Worm (Caenorhabditis elegans): ENCODE results near the gene Y11D7A.3.

DNA sequence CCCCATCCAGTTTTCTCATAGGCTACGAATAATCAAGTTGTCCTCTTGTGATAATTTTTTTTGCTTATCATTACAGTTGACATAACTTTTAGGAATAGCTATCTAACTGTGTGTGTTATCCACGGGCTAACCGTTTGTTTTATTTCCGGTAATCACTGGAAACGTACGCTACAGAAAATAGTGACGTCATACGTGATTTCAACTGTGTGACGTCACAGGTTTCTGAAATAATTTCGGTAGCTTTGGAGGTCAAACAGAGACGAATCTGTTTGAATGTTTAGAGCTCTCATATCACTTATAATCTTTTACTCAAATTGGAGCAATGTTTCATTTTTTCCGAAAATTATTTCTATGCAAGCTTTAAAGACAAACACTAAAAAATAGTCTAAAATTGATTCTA, 24.0 kb downstream of the Y11D7A.3 start:
- TF ChIP-seq nfya-1 (tag; optimal IDR thresholded peaks at IDR 0.05; ENCODE audit: borderline replicate concordance, insufficient read depth) (no peak), him-1 (tag; optimal IDR thresholded peaks at IDR 0.05) (no peak), ama-1 (optimal IDR thresholded peaks at IDR 0.05) (no peak), ama-1 (GFP tag; optimal IDR thresholded peaks at IDR 0.05) (no peak), ceh-40 (GFP tag; IDR thresholded peaks at IDR 0.05) (no peak)

Measured in whole organism, young adult.